Worm (Caenorhabditis elegans): Measurements from ENCODE around the gene B0403.3.

The B0403.3 gene

ce11 chrX:7035937-7036336 lies 27.2 kb downstream of the B0403.3 start, which contains the start of gene cest-19:
TSS of gene cest-19 (minus strand) at chrX:7036037.
- TF ChIP-seq tlp-1 (tag; optimal IDR thresholded peaks at IDR 0.05) = no peak
- no peak for TF ChIP-seq ztf-4 (tag; optimal IDR thresholded peaks at IDR 0.05)
- no peak for TF ChIP-seq pqm-1 (tag; optimal IDR thresholded peaks at IDR 0.05)
- no peak for TF ChIP-seq fkh-4 (tag; optimal IDR thresholded peaks at IDR 0.05; ENCODE audit: borderline replicate concordance)
- TF ChIP-seq Y116A8C.19 (tag; optimal IDR thresholded peaks at IDR 0.05; ENCODE audit: borderline replicate concordance) = no peak
- TF ChIP-seq ceh-88 (GFP tag; IDR thresholded peaks at IDR 0.05) = no peak
- TF ChIP-seq lsy-2 (tag; optimal IDR thresholded peaks at IDR 0.05) = no peak
- TF ChIP-seq lin-14 (GFP tag; optimal IDR thresholded peaks at IDR 0.05) = no peak
- no peak for TF ChIP-seq ets-5 (GFP tag; IDR thresholded peaks at IDR 0.05)
- no peak for TF ChIP-seq aly-2 (tag; optimal IDR thresholded peaks at IDR 0.05)
- TF ChIP-seq nhr-20 (tag; optimal IDR thresholded peaks at IDR 0.05) = no peak
- TF ChIP-seq egl-13 (tag; optimal IDR thresholded peaks at IDR 0.05) = no peak
- no peak for TF ChIP-seq hlh-17 (GFP tag; optimal IDR thresholded peaks at IDR 0.05; ENCODE audit: borderline replicate concordance)
- TF ChIP-seq nhr-77 (tag; optimal IDR thresholded peaks at IDR 0.05) = no peak
- TF ChIP-seq egl-27 (tag; optimal IDR thresholded peaks at IDR 0.05) = no peak
- no peak for TF ChIP-seq nhr-90 (tag; optimal IDR thresholded peaks at IDR 0.05; ENCODE audit: poor library complexity)
- no peak for TF ChIP-seq pag-3 (tag; optimal IDR thresholded peaks at IDR 0.05; ENCODE audit: borderline replicate concordance, insufficient read depth)
- TF ChIP-seq hlh-4 (tag; optimal IDR thresholded peaks at IDR 0.05) = no peak
- no peak for TF ChIP-seq sox-4 (tag; optimal IDR thresholded peaks at IDR 0.05)
- no peak for TF ChIP-seq zip-4 (GFP tag; optimal IDR thresholded peaks at IDR 0.05)

- TF ChIP-seq mdl-1 (tag; optimal IDR thresholded peaks at IDR 0.05) = no peak
- TF ChIP-seq lin-14 (GFP tag; optimal IDR thresholded peaks at IDR 0.05) = peak; percentile 50
- peak; percentile 53 for TF ChIP-seq fkh-10 (GFP tag; optimal IDR thresholded peaks at IDR 0.05)
These were observed 29.3 kb downstream of the B0403.3 start for ce11 chrX:7033716-7034270.

- TF ChIP-seq grh-1 (GFP tag; IDR thresholded peaks at IDR 0.05) (no peak), unc-130 (tag; optimal IDR thresholded peaks at IDR 0.05) (no peak), mdl-1 (tag; optimal IDR thresholded peaks at IDR 0.05) (no peak)
These were observed 34.3 kb downstream of the B0403.3 start, which contains the start of gene flp-26 for ce11 chrX:7028836-7029235. TSS of gene flp-26 (plus strand) at chrX:7029136.

- TF ChIP-seq ztf-11 (tag; optimal IDR thresholded peaks at IDR 0.05) = no peak
- peak; percentile 46 for TF ChIP-seq fkh-10 (GFP tag; optimal IDR thresholded peaks at IDR 0.05)
- no peak for TF ChIP-seq C34B4.2 (tag; optimal IDR thresholded peaks at IDR 0.05)
These were observed 43.4 kb downstream of the B0403.3 start, which contains the start of gene cah-5 for ce11 chrX:7019733-7020132. TSS of gene cah-5 (plus strand) at chrX:7020033.

Measured in whole organism, L1 larva.